Worm (Caenorhabditis elegans): ENCODE measurements around the gene prp-3.

prp-3 gene

DNA sequence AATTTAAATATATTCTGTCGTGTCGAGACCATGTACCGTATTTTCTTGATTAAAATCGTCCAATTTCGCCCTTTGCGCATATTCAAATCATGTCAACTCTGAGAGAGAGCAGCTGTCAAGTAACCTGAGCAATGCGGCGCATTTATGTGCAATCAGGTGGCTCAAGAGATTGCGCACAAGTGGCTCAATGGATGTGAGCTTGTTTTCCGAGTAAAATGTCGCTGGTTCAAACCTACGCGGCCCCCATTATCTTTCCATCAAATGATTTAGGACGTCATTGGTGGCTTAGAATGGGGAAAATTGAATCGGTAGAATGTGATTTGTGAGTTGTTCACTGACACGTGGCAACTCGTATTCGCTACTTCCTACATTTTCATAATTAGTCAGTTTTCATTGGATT is 4.3 kb upstream of the prp-3 start (continued):
- TF ChIP-seq arid-1 (GFP tag; conservative IDR thresholded peaks at IDR 0.05) (no peak), unc-62 (GFP tag; optimal IDR thresholded peaks at IDR 0.05 in 1 of 2) (peak in 1 of 2 experiments; percentile 18), unc-62 (tag; optimal IDR thresholded peaks at IDR 0.05) (no peak), php-3 (GFP tag; IDR thresholded peaks at IDR 0.05) (no peak), gei-8 (GFP tag; optimal IDR thresholded peaks at IDR 0.05) (no peak), zag-1 (tag; optimal IDR thresholded peaks at IDR 0.05) (no peak)

DNA sequence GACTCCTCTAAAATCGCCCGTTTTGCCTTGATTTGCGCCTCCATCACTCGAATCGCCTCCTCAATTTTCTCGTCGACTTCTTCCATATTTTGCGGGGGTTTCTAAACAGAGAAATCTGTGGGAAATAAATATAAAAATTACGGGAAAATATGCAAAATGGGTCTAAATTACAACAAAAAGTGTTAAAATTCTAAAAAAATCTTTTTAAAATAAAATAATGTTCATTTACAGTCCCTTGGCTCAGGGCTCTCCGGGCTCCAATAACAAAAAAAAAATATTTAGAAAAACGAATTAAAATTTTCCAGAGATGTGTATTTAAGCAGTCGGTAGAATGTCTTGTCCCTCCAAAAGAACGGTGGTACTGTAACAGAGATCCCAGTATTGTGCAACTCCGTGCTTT is 3.9 kb downstream of the prp-3 start, which contains the start of gene M03C11.6:
TSS of gene M03C11.6 (minus strand) at position 101 of the 400 bp plus-strand sequence.
- TF ChIP-seq zfp-3 (GFP tag; conservative IDR thresholded peaks at IDR 0.05) (no peak), spr-1 (tag; optimal IDR thresholded peaks at IDR 0.05) (no peak), ceh-82 (tag; optimal IDR thresholded peaks at IDR 0.05) (no peak), gei-8 (GFP tag; optimal IDR thresholded peaks at IDR 0.05) (no peak), pqm-1 (tag; optimal IDR thresholded peaks at IDR 0.05) (no peak)

DNA sequence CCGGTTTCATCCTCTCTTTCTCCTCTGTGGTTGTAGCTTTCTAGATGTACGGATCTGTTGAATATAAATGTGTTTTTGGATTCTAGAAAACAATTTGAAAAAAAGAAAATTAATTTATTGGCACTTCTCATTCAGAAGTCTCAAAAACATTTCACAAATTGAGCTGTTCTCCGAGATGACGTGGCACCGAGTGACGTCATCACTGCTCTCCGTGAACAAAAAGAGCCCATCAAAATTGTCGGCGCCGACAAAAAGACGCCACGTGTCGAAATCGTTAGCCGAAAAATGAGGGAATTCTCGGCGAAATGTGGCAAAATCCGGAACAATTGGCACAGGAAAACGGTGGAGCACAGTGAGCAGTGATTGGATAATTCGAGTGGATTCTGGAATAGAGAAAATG is 6.1 kb downstream of the prp-3 start:
- TF ChIP-seq ZK337.2 (GFP tag; IDR thresholded peaks at IDR 0.05) = no peak
- no peak for TF ChIP-seq lim-7 (GFP tag; IDR thresholded peaks at IDR 0.05)
- TF ChIP-seq unc-39 (tag; optimal IDR thresholded peaks at IDR 0.05) = no peak
- no peak for TF ChIP-seq saeg-2 (GFP tag; IDR thresholded peaks at IDR 0.05)
- TF ChIP-seq daf-8 (GFP tag; IDR thresholded peaks at IDR 0.05) = no peak
- TF ChIP-seq spr-3 (GFP tag; optimal IDR thresholded peaks at IDR 0.05) = no peak
- no peak for TF ChIP-seq dmd-6 (GFP tag; IDR thresholded peaks at IDR 0.05)
- no peak for TF ChIP-seq mep-1 (tag; optimal IDR thresholded peaks at IDR 0.05)
- no peak for TF ChIP-seq nhr-237 (tag; optimal IDR thresholded peaks at IDR 0.05)
- no peak for TF ChIP-seq lin-29 (GFP tag; IDR thresholded peaks at IDR 0.05)

DNA sequence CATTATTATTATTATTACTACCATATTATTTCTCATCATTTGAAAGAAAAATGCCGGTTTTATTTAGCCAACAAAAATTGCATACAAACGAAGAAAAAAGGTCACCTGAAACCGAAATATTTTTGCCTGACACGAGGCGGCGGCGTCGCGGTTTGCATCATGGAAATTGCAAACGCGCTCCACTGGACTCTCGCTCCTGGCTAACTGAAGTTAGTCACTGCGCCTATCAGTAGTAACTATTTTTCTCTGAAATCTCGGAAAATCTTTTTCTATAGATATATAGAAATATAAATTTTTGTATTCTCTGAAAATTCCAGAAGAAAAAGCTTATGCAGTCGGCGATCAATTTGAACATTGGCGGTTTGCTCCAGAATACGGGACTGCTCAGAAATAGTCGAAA is 12.0 kb downstream of the prp-3 start, which contains the start of gene ymel-1:
TSS of gene ymel-1 (plus strand) at position 318 of the 400 bp plus-strand sequence.
- TF ChIP-seq set-16 (GFP tag; IDR thresholded peaks at IDR 0.05) (no peak), pha-4 (GFP tag; IDR thresholded peaks at IDR 0.05) (0 out of 2 replicates have a peak, but pooled peaks have one; percentile 11), pha-4 (tag; optimal IDR thresholded peaks at IDR 0.05) (no peak), hlh-30 (tag; optimal IDR thresholded peaks at IDR 0.05; ENCODE audit: insufficient read depth) (peak; percentile 87), lin-1 (GFP tag; IDR thresholded peaks at IDR 0.05) (peak; percentile 48; the same call in 1 of the 2 replicates), lsy-2 (tag; optimal IDR thresholded peaks at IDR 0.05) (peak in 1 of 2 experiments; percentile 50), nhr-10 (tag; optimal IDR thresholded peaks at IDR 0.05) (no peak), rbr-2 (tag; optimal IDR thresholded peaks at IDR 0.05) (peak; percentile 16), nhr-77 (tag; optimal IDR thresholded peaks at IDR 0.05) (peak; percentile 34), aha-1 (tag) (peak; percentile 88), Y5F2A.4 (GFP tag; optimal IDR thresholded peaks at IDR 0.05) (no peak), nhr-111 (GFP tag; optimal IDR thresholded peaks at IDR 0.05) (no peak), nhr-102 (tag; optimal IDR thresholded peaks at IDR 0.05) (peak; percentile 35), daf-16 (GFP tag; optimal IDR thresholded peaks at IDR 0.05) (no peak), daf-16 (tag; optimal IDR thresholded peaks at IDR 0.05) (peak; percentile 7), mes-2 (tag; optimal IDR thresholded peaks at IDR 0.05; ENCODE audit: poor library complexity, severe bottlenecking) (peak; percentile 67), R02D3.7 (tag; optimal IDR thresholded peaks at IDR 0.05) (no peak), dmd-6 (GFP tag; IDR thresholded peaks at IDR 0.05) (peak; percentile 19; the same call in 1 of the 2 replicates), dve-1 (tag; optimal IDR thresholded peaks at IDR 0.05; ENCODE audit: insufficient read depth) (peak; percentile 40), gei-8 (GFP tag; optimal IDR thresholded peaks at IDR 0.05) (peak; percentile 9), lin-38 (GFP tag; IDR thresholded peaks at IDR 0.05) (peak; percentile 90), mep-1 (tag; optimal IDR thresholded peaks at IDR 0.05) (no peak), dmd-8 (GFP tag; IDR thresholded peaks at IDR 0.05) (no peak), ama-1 (optimal IDR thresholded peaks at IDR 0.05) (peak; percentile 61), hif-1 (tag; optimal IDR thresholded peaks at IDR 0.05) (peak in 1 of 2 experiments; percentile 52), mdl-1 (tag; optimal IDR thresholded peaks at IDR 0.05) (peak; percentile 27 to 61), dpl-1 (GFP tag; optimal IDR thresholded peaks at IDR 0.05) (peak; percentile 6), arid-1 (GFP tag; conservative IDR thresholded peaks at IDR 0.05) (peak; percentile 46; the same call in 1 of the 2 replicates), hlh-11 (tag; optimal IDR thresholded peaks at IDR 0.05) (peak; percentile 47)

Data from whole organism, L4 larva.